Worm (Caenorhabditis elegans) whole organism, early embryonic: ENCODE measurements around the gene madf-5.

Experiments used
- aly-1 ChIP-seq: sonication (generic microtip); optimal IDR thresholded peaks from 2 replicates; lab custom pipeline; 2016; ENCODE audit warnings: missing genetic modification characterization, missing compliant biosample characterization
- ama-1 ChIP-seq: fragments of 150-350 bp; optimal IDR thresholded peaks from 2 replicates; lab custom pipeline; 2014
- hmbx-1 ChIP-seq: sonication (generic microtip); optimal IDR thresholded peaks from 2 replicates; lab custom pipeline; 2016; ENCODE audit warnings: mild to moderate bottlenecking, missing genetic modification characterization, missing compliant biosample characterization
- hnd-1 ChIP-seq: sonication (generic microtip); optimal IDR thresholded peaks from 2 replicates; lab custom pipeline; 2016; ENCODE audit warnings: missing genetic modification characterization, missing compliant biosample characterization
- sea-1 ChIP-seq: fragments of 200-800 bp; sonication (Bioruptor generic); conservative IDR thresholded peaks from 2 replicates; pipeline ENCODE4 v1.3.6; 2022; ENCODE audit warnings: missing genetic modification characterization, missing compliant biosample characterization
- tbx-11 ChIP-seq: fragments of 200-800 bp; sonication (Bioruptor generic); IDR thresholded peaks from 2 replicates; pipeline ENCODE4 v1.3.6; 2022; ENCODE audit warnings: missing genetic modification characterization, missing compliant biosample characterization
- tra-4 ChIP-seq: sonication (generic microtip); optimal IDR thresholded peaks from 2 replicates; lab custom pipeline; 2017; ENCODE audit warnings: missing genetic modification characterization, missing compliant biosample characterization

- TF ChIP-seq hmbx-1 (tag; lab: Kevin White, UChicago) (no peak), ama-1 (lab: Kevin White, UChicago) (no peak), sea-1 (GFP tag; lab: Robert Waterston, UW) (no peak), aly-1 (tag; lab: Kevin White, UChicago) (no peak), tbx-11 (GFP tag; lab: Robert Waterston, UW) (no peak), hnd-1 (tag; lab: Kevin White, UChicago) (no peak), tra-4 (no peak)
These were observed 49.7 kb upstream of the madf-5 start, which contains the start of gene pot-2 for ce11 chrII:14523645-14524223.
